Fruit fly (Drosophila melanogaster): ENCODE data around the gene CG14805.

dm6 chrX:1909533-1909932, 32.4 kb downstream of the CG14805 start:
- TF ChIP-seq acj6 (GFP tag; optimal IDR thresholded peaks at IDR 0.05), result no peak
- no peak for TF ChIP-seq Hr4 (GFP tag; optimal IDR thresholded peaks at IDR 0.05)
- TF ChIP-seq CG3919 (GFP tag; optimal IDR thresholded peaks at IDR 0.05), result no peak
- TF ChIP-seq Smox (GFP tag; optimal IDR thresholded peaks at IDR 0.05), result no peak
- TF ChIP-seq CG34406 (GFP tag; optimal IDR thresholded peaks at IDR 0.05), result no peak
- TF ChIP-seq CG11902 (GFP tag; optimal IDR thresholded peaks at IDR 0.05), result no peak
- no peak for TF ChIP-seq OdsH (GFP tag; optimal IDR thresholded peaks at IDR 0.05)
- no peak for TF ChIP-seq salr (GFP tag; optimal IDR thresholded peaks at IDR 0.05)
- no peak for TF ChIP-seq lz (GFP tag; optimal IDR thresholded peaks at IDR 0.05)
- no peak for TF ChIP-seq Eip78C (GFP tag)
- no peak for TF ChIP-seq Hr39 (GFP tag; optimal IDR thresholded peaks at IDR 0.05)
